Fruit fly (Drosophila melanogaster) whole organism, embryonic: ENCODE measurements around the gene scu.

Experiments
- Atf-2 ChIP-seq: fragments of 200-800 bp; sonication (Bioruptor generic); optimal IDR thresholded peaks from 2 replicates; lab custom pipeline; 2016; ENCODE audit warnings: missing biosample characterization, missing genetic modification characterization
- Atf6 ChIP-seq: fragments of 200-800 bp; sonication (Bioruptor generic); IDR thresholded peaks from 2 replicates; pipeline ENCODE4 v1.3.6; 2022; ENCODE audit warnings: missing biosample characterization, missing genetic modification characterization
- CG10267 ChIP-seq: fragments of 200-800 bp; sonication (Bioruptor generic); optimal IDR thresholded peaks from 2 replicates; lab custom pipeline; 2018; ENCODE audit warnings: missing biosample characterization, mild to moderate bottlenecking, missing genetic modification characterization, moderate library complexity
- CG10979 ChIP-seq: fragments of 200-800 bp; sonication (Bioruptor generic); optimal IDR thresholded peaks from 2 replicates; lab custom pipeline; 2018; ENCODE audit warnings: missing biosample characterization, mild to moderate bottlenecking, missing genetic modification characterization, moderate library complexity
- CG12071 ChIP-seq: fragments of 200-800 bp; sonication (Bioruptor generic); optimal IDR thresholded peaks from 3 replicates; lab custom pipeline; 2018; ENCODE audit warnings: missing biosample characterization, mild to moderate bottlenecking, missing genetic modification characterization
- CG12659 ChIP-seq: fragments of 200-800 bp; sonication (Bioruptor generic); optimal IDR thresholded peaks from 3 replicates; lab custom pipeline; 2017; ENCODE audit warnings: mild to moderate bottlenecking, missing biosample characterization, missing genetic modification reagents, missing genetic modification characterization
- CG14441 ChIP-seq: fragments of 200-800 bp; sonication (Bioruptor generic); IDR thresholded peaks from 2 replicates; pipeline ENCODE4 v1.3.6; 2022; ENCODE audit warnings: missing biosample characterization, missing genetic modification characterization
- CG15073 ChIP-seq: fragments of 200-800 bp; sonication (Bioruptor generic); optimal IDR thresholded peaks from 2 replicates; lab custom pipeline; 2016; ENCODE audit warnings: missing biosample characterization, missing genetic modification characterization
- CG18262 ChIP-seq: fragments of 200-800 bp; optimal IDR thresholded peaks from 3 replicates; lab custom pipeline; 2019; ENCODE audit warnings: missing biosample characterization, mild to moderate bottlenecking, missing genetic modification characterization, moderate library complexity
- CG2116 ChIP-seq: fragments of 200-800 bp; sonication (Bioruptor generic); optimal IDR thresholded peaks from 3 replicates; lab custom pipeline; 2018; ENCODE audit warnings: missing biosample characterization, mild to moderate bottlenecking, missing genetic modification characterization
- CG3065 ChIP-seq: fragments of 200-800 bp; sonication (Bioruptor generic); optimal IDR thresholded peaks from 2 replicates; lab custom pipeline; 2016; ENCODE audit warnings: missing biosample characterization, missing genetic modification characterization
- CG31224 ChIP-seq: fragments of 200-800 bp; sonication (Bioruptor generic); IDR thresholded peaks from 2 replicates; pipeline ENCODE4 v1.3.6; 2022; ENCODE audit warnings: missing biosample characterization, missing genetic modification characterization
- CG3838 ChIP-seq: fragments of 200-800 bp; sonication (Bioruptor generic); optimal IDR thresholded peaks from 3 replicates; lab custom pipeline; 2016; ENCODE audit warnings: missing biosample characterization, missing genetic modification characterization
- CG3995 ChIP-seq: fragments of 200-800 bp; sonication (Bioruptor generic); optimal IDR thresholded peaks from 3 replicates; lab custom pipeline; 2016; ENCODE audit warnings: missing biosample characterization, missing genetic modification characterization
- CG4360 ChIP-seq: fragments of 200-800 bp; sonication (Bioruptor generic); IDR thresholded peaks from 2 replicates; pipeline ENCODE4 v1.3.6; 2022; ENCODE audit warnings: missing biosample characterization, missing genetic modification characterization
- CG5180 ChIP-seq: fragments of 200-800 bp; sonication (Bioruptor generic); optimal IDR thresholded peaks from 3 replicates; lab custom pipeline; 2017; ENCODE audit warnings: missing biosample characterization, missing genetic modification characterization, mild to moderate bottlenecking, moderate library complexity, missing genetic modification reagents
- CG5953 ChIP-seq: fragments of 200-800 bp; sonication (Bioruptor generic); IDR thresholded peaks from 2 replicates; pipeline ENCODE4 v1.3.6; 2022; ENCODE audit warnings: missing biosample characterization, missing genetic modification characterization
- CG6765 ChIP-seq: fragments of 200-800 bp; sonication (Bioruptor generic); optimal IDR thresholded peaks from 3 replicates; lab custom pipeline; 2017; ENCODE audit warnings: missing biosample characterization, mild to moderate bottlenecking, missing genetic modification characterization
- CG7928 ChIP-seq: fragments of 200-800 bp; sonication (Bioruptor generic); optimal IDR thresholded peaks from 2 replicates; lab custom pipeline; 2017; ENCODE audit warnings: missing biosample characterization, mild to moderate bottlenecking, missing genetic modification characterization
- CG9817 ChIP-seq: fragments of 200-800 bp; sonication (Bioruptor generic); optimal IDR thresholded peaks from 2 replicates; lab custom pipeline; 2018; ENCODE audit warnings: missing biosample characterization, mild to moderate bottlenecking, missing genetic modification characterization, moderate library complexity
- Chrac-16 ChIP-seq: fragments of 200-800 bp; sonication (Bioruptor generic); optimal IDR thresholded peaks from 3 replicates; lab custom pipeline; 2016; ENCODE audit warnings: missing biosample characterization, missing genetic modification characterization
- Dbx ChIP-seq: fragments of 200-800 bp; sonication (Bioruptor generic); IDR thresholded peaks from 3 replicates; pipeline ENCODE4 v1.3.6; 2022; ENCODE audit warnings: missing biosample characterization, missing genetic modification characterization
- H2.0 ChIP-seq: fragments of 200-800 bp; sonication (Bioruptor generic); IDR thresholded peaks from 2 replicates; pipeline ENCODE4 v1.3.6; 2022; ENCODE audit warnings: missing biosample characterization, missing genetic modification characterization
- MTF-1 ChIP-seq: fragments of 200-800 bp; sonication (Bioruptor generic); optimal IDR thresholded peaks from 2 replicates; lab custom pipeline; 2018; ENCODE audit warnings: missing biosample characterization, mild to moderate bottlenecking, missing genetic modification characterization, borderline replicate concordance
- NC2β ChIP-seq: fragments of 200-800 bp; sonication (Bioruptor generic); optimal IDR thresholded peaks from 2 replicates; lab custom pipeline; 2016; ENCODE audit warnings: missing biosample characterization, missing genetic modification characterization
- Nf-YA ChIP-seq: fragments of 200-800 bp; sonication (Bioruptor generic); IDR thresholded peaks from 2 replicates; pipeline ENCODE4 v1.3.6; 2022; ENCODE audit warnings: missing biosample characterization, missing genetic modification characterization
- NfI ChIP-seq: fragments of 200-800 bp; sonication (Bioruptor generic); optimal IDR thresholded peaks from 3 replicates; lab custom pipeline; 2018; ENCODE audit warnings: missing biosample characterization, mild to moderate bottlenecking, missing genetic modification characterization, moderate library complexity
- Optix ChIP-seq: fragments of 200-800 bp; sonication (Bioruptor generic); IDR thresholded peaks from 3 replicates; pipeline ENCODE4 v1.3.6; 2022; ENCODE audit warnings: missing biosample characterization, missing genetic modification characterization
- Rx ChIP-seq: fragments of 200-800 bp; sonication (Bioruptor generic); IDR thresholded peaks from 2 replicates; pipeline ENCODE4 v1.3.6; 2022; ENCODE audit warnings: missing biosample characterization, missing genetic modification characterization
- Taf1 ChIP-seq: fragments of 200-800 bp; sonication (Bioruptor generic); IDR thresholded peaks from 2 replicates; pipeline ENCODE4 v1.3.6; 2022; ENCODE audit warnings: missing biosample characterization, missing genetic modification characterization
- Tbp ChIP-seq: fragments of >200 bp; optimal IDR thresholded peaks from 2 replicates; lab custom pipeline; 2018; ENCODE audit warnings: missing biosample characterization, missing genetic modification characterization
- Xrp1 ChIP-seq: fragments of 200-800 bp; sonication (Bioruptor generic); IDR thresholded peaks from 2 replicates; pipeline ENCODE4 v1.3.6; 2022; ENCODE audit warnings: missing biosample characterization, missing genetic modification characterization
- ab ChIP-seq: fragments of 200-800 bp; sonication (Bioruptor generic); optimal IDR thresholded peaks from 2 replicates; lab custom pipeline; 2016; ENCODE audit warnings: missing biosample characterization, missing genetic modification characterization
- ac ChIP-seq: fragments of 200-800 bp; sonication (Bioruptor generic); optimal IDR thresholded peaks from 3 replicates; lab custom pipeline; 2017; ENCODE audit warnings: missing biosample characterization, mild to moderate bottlenecking, missing genetic modification characterization
- amos ChIP-seq: fragments of 200-800 bp; sonication (Bioruptor generic); IDR thresholded peaks from 2 replicates; pipeline ENCODE4 v1.3.6; 2022; ENCODE audit warnings: missing biosample characterization, missing genetic modification characterization; ENCODE audit not compliant: partially characterized antibody
- az2 ChIP-seq: fragments of 200-800 bp; sonication (Bioruptor generic); optimal IDR thresholded peaks from 3 replicates; lab custom pipeline; 2016; ENCODE audit warnings: missing biosample characterization, missing genetic modification characterization
- bbx ChIP-seq: fragments of 200-800 bp; sonication (Bioruptor generic); IDR thresholded peaks from 2 replicates; pipeline ENCODE4 v1.3.6; 2022; ENCODE audit warnings: missing biosample characterization, missing genetic modification characterization; ENCODE audit not compliant: partially characterized antibody
- cas ChIP-seq: fragments of 200-800 bp; sonication (Bioruptor generic); IDR thresholded peaks from 2 replicates; pipeline ENCODE4 v1.3.6; 2022; ENCODE audit warnings: missing biosample characterization, missing genetic modification characterization
- dati ChIP-seq: fragments of 200-800 bp; sonication (Bioruptor generic); IDR thresholded peaks from 2 replicates; pipeline ENCODE4 v1.3.6; 2022; ENCODE audit warnings: missing biosample characterization, missing genetic modification characterization
- dmrt99B ChIP-seq: fragments of 200-800 bp; sonication (Bioruptor generic); optimal IDR thresholded peaks from 2 replicates; lab custom pipeline; 2018; ENCODE audit warnings: missing biosample characterization, mild to moderate bottlenecking, missing genetic modification characterization, moderate library complexity
- eyg ChIP-seq: fragments of 200-800 bp; sonication (Bioruptor generic); optimal IDR thresholded peaks from 3 replicates; lab custom pipeline; 2016; ENCODE audit warnings: missing biosample characterization, missing genetic modification characterization
- fu2 ChIP-seq: fragments of 200-800 bp; sonication (Bioruptor generic); optimal IDR thresholded peaks from 2 replicates; lab custom pipeline; 2016; ENCODE audit warnings: missing biosample characterization, missing genetic modification characterization
- mld ChIP-seq: fragments of 200-800 bp; sonication (Bioruptor generic); IDR thresholded peaks from 3 replicates; pipeline ENCODE4 v1.3.6; 2022; ENCODE audit warnings: missing biosample characterization, missing genetic modification characterization; ENCODE audit not compliant: partially characterized antibody
- prd ChIP-seq, 3 experiments: fragments of >200 bp in 2 of 3; fragments of 200-800 bp in 1 of 3; sonication (Bioruptor generic) in 1 of 3; optimal IDR thresholded peaks in 2 of 3; IDR thresholded peaks in 1 of 3; 2 replicates in 2 of 3; 3 replicates in 1 of 3; pipeline versions ENCODE4 v1.3.6 to Lab custom; 2017 to 2022; ENCODE audit warnings: missing biosample characterization in 1 of 3, missing genetic modification characterization in 1 of 3
- sc ChIP-seq, 3 experiments: fragments of >200 bp in 2 of 3; fragments of 200-800 bp in 1 of 3; sonication (Bioruptor generic) in 1 of 3; optimal IDR thresholded peaks; 2 replicates in 2 of 3; 3 replicates in 1 of 3; lab custom pipeline; 2017; ENCODE audit warnings: mild to moderate bottlenecking in 1 of 3, missing biosample characterization in 1 of 3, missing genetic modification characterization in 1 of 3, missing genetic modification reagents in 1 of 3
- sug ChIP-seq: fragments of 200-800 bp; optimal IDR thresholded peaks from 2 replicates; lab custom pipeline; 2019; ENCODE audit warnings: missing biosample characterization, mild to moderate bottlenecking, missing genetic modification characterization, moderate library complexity
- tna ChIP-seq: fragments of 200-800 bp; sonication (Bioruptor generic); IDR thresholded peaks from 2 replicates; pipeline ENCODE4 v1.3.6; 2022; ENCODE audit warnings: missing biosample characterization, missing genetic modification characterization; ENCODE audit not compliant: partially characterized antibody
- unc-4 ChIP-seq: fragments of 200-800 bp; sonication (Bioruptor generic); IDR thresholded peaks from 2 replicates; pipeline ENCODE4 v1.3.6; 2022; ENCODE audit warnings: missing biosample characterization, missing genetic modification characterization; ENCODE audit not compliant: partially characterized antibody
- yki ChIP-seq: fragments of >200 bp; optimal IDR thresholded peaks from 3 replicates; lab custom pipeline; 2018

Gene scu

dm6 chrX:18092810-18093222 lies 1.8 kb downstream of the scu start, which contains the start of gene RhoGAP16F (continued):
- TF ChIP-seq Tbp (GFP tag; lab: Kevin White, UChicago) = no peak
- TF ChIP-seq NfI (GFP tag; lab: Kevin White, UChicago) = peak; percentile 80
- no peak for TF ChIP-seq amos
- TF ChIP-seq dmrt99B = peak; percentile 83
- no peak for TF ChIP-seq tna
- TF ChIP-seq ab (GFP tag; lab: Kevin White, UChicago) = peak; percentile 41
- peak; percentile 97 for TF ChIP-seq CG10267 (tag; lab: Kevin White, UChicago)
- peak; percentile 79 for TF ChIP-seq CG9817 (tag; lab: Kevin White, UChicago)
- TF ChIP-seq CG6765 (GFP tag; lab: Kevin White, UChicago) = peak; percentile 62
- peak; percentile 75 for TF ChIP-seq Atf-2 (GFP tag; lab: Kevin White, UChicago)
- TF ChIP-seq Atf6 = peak; percentile 83
- TF ChIP-seq Taf1 = peak; percentile 54; the same call in 1 of the 2 replicates
- 0 out of 2 replicates have a peak, but pooled peaks have one; percentile 25 for TF ChIP-seq cas (GFP tag; lab: Robert Waterston, UW)
- TF ChIP-seq sc (optimal IDR thresholded peaks at IDR 0.05; lab: Kevin White, UChicago) = no peak
- peak; percentile 62 for TF ChIP-seq sc (GFP tag; optimal IDR thresholded peaks at IDR 0.05; lab: Kevin White, UChicago)
- peak; percentile 29 for TF ChIP-seq MTF-1 (GFP tag; lab: Kevin White, UChicago)
- TF ChIP-seq eyg (GFP tag; lab: Kevin White, UChicago) = no peak
- peak; percentile 67 for TF ChIP-seq CG3838
- no peak for TF ChIP-seq prd (optimal IDR thresholded peaks at IDR 0.05; lab: Kevin White, UChicago)
- TF ChIP-seq prd (GFP tag; IDR thresholded peaks at IDR 0.05; lab: Robert Waterston, UW) = peak; percentile 93
- TF ChIP-seq Optix (GFP tag; lab: Robert Waterston, UW) = peak; percentile 68; the same call in 1 of the 3 replicates
- TF ChIP-seq Dbx (GFP tag; lab: Robert Waterston, UW) = peak; percentile 82; the same call in 2 of the 3 replicates
- TF ChIP-seq CG5180 (GFP tag; lab: Kevin White, UChicago) = peak; percentile 42
- peak; percentile 62 for TF ChIP-seq CG12071 (GFP tag; lab: Kevin White, UChicago)
- peak; percentile 90 for TF ChIP-seq Chrac-16 (GFP tag; lab: Kevin White, UChicago)
- no peak for TF ChIP-seq yki (lab: Kevin White, UChicago)
- peak; percentile 64; the same call in 1 of the 2 replicates for TF ChIP-seq CG5953 (GFP tag; lab: Robert Waterston, UW)
- peak; percentile 43; the same call in 1 of the 2 replicates for TF ChIP-seq Nf-YA (GFP tag; lab: Robert Waterston, UW)
- TF ChIP-seq CG18262 (tag; lab: Kevin White, UChicago) = peak; percentile 84
- peak; percentile 33 for TF ChIP-seq ac
- TF ChIP-seq CG14441 (GFP tag; lab: Robert Waterston, UW) = peak; percentile 85
- peak; percentile 58 for TF ChIP-seq fu2
- TF ChIP-seq CG2116 (GFP tag; lab: Kevin White, UChicago) = peak; percentile 60
- peak; percentile 79 for TF ChIP-seq sug (tag; lab: Kevin White, UChicago)
- peak; percentile 73 for TF ChIP-seq CG3065 (GFP tag; lab: Kevin White, UChicago)
- TF ChIP-seq unc-4 (GFP tag; lab: Robert Waterston, UW) = no peak
- no peak for TF ChIP-seq mld (GFP tag; lab: Robert Waterston, UW)
- TF ChIP-seq H2.0 (GFP tag; lab: Robert Waterston, UW) = peak; percentile 79
- no peak for TF ChIP-seq dati (GFP tag; lab: Robert Waterston, UW)
- peak; percentile 79 for TF ChIP-seq CG12659 (GFP tag; lab: Kevin White, UChicago)
- peak; percentile 88 for TF ChIP-seq az2 (GFP tag; lab: Kevin White, UChicago)
- peak; percentile 53; the same call in 1 of the 2 replicates for TF ChIP-seq Rx (GFP tag; lab: Robert Waterston, UW)
- peak; percentile 31 for TF ChIP-seq CG3995 (GFP tag; lab: Kevin White, UChicago)
- peak; percentile 47 for TF ChIP-seq CG15073 (GFP tag; lab: Kevin White, UChicago)
- TF ChIP-seq NC2β (GFP tag; lab: Kevin White, UChicago) = peak; percentile 63
- TF ChIP-seq CG31224 = peak; percentile 80
- TF ChIP-seq bbx (GFP tag; lab: Robert Waterston, UW) = no peak
- peak; percentile 36 for TF ChIP-seq CG7928 (GFP tag; lab: Kevin White, UChicago)
- TF ChIP-seq CG4360 (GFP tag; lab: Robert Waterston, UW) = peak; percentile 45; the same call in 1 of the 2 replicates
- peak; percentile 91 for TF ChIP-seq Xrp1 (GFP tag; lab: Robert Waterston, UW)
- TF ChIP-seq CG10979 = peak; percentile 83
